Worm (Caenorhabditis elegans): ENCODE measurements around the gene T14A8.2.

ce11 chrIV:7808583-7808982 is 13.8 kb downstream of the T14A8.2 start, which contains the start of gene C33H5.1:
- TF ChIP-seq dmd-4 (tag; optimal IDR thresholded peaks at IDR 0.05; ENCODE audit: borderline replicate concordance) = no peak
- TF ChIP-seq fkh-6 (tag; optimal IDR thresholded peaks at IDR 0.05) = no peak
- TF ChIP-seq fkh-10 (GFP tag; optimal IDR thresholded peaks at IDR 0.05) = no peak
- TF ChIP-seq nhr-11 (tag; optimal IDR thresholded peaks at IDR 0.05) = no peak
- TF ChIP-seq ceh-31 (tag; optimal IDR thresholded peaks at IDR 0.05) = no peak
- TF ChIP-seq pqm-1 (tag; optimal IDR thresholded peaks at IDR 0.05) = no peak
- no peak for TF ChIP-seq pha-4 (tag; optimal IDR thresholded peaks at IDR 0.05)
- TF ChIP-seq dve-1 (tag; optimal IDR thresholded peaks at IDR 0.05) = no peak
- TF ChIP-seq pha-2 (tag; optimal IDR thresholded peaks at IDR 0.05) = no peak
